Fruit fly (Drosophila melanogaster): ENCODE results near the gene CG15369.

The CG15369 gene

dm6 chrX:9243417-9243884 is 26.8 kb downstream of the CG15369 start, which contains the start of the genes mxc and Larp7 (continued):
- no peak for TF ChIP-seq ara (GFP tag; IDR thresholded peaks at IDR 0.05)
- TF ChIP-seq ham (GFP tag; IDR thresholded peaks at IDR 0.05) = no peak
- TF ChIP-seq CG11456 (GFP tag; IDR thresholded peaks at IDR 0.05) = 0 out of 3 replicates have a peak, but pooled peaks have one; percentile 44
- peak; percentile 39 for TF ChIP-seq eyg (GFP tag; optimal IDR thresholded peaks at IDR 0.05)
- TF ChIP-seq CG6813 (GFP tag; optimal IDR thresholded peaks at IDR 0.05) = no peak
- TF ChIP-seq Ptx1 (GFP tag; IDR thresholded peaks at IDR 0.05) = peak; percentile 55; the same call in 1 of the 2 replicates
- no peak for TF ChIP-seq CG12071 (GFP tag; optimal IDR thresholded peaks at IDR 0.05)
- peak; percentile 21 for TF ChIP-seq CG1647 (GFP tag; optimal IDR thresholded peaks at IDR 0.05)
- no peak for TF ChIP-seq CG4328 (GFP tag; optimal IDR thresholded peaks at IDR 0.05)
- peak; percentile 80 for TF ChIP-seq CG10267 (tag; optimal IDR thresholded peaks at IDR 0.05)
- TF ChIP-seq Xbp1 (GFP tag; optimal IDR thresholded peaks at IDR 0.05) = peak; percentile 69
- TF ChIP-seq CG18599 (GFP tag; optimal IDR thresholded peaks at IDR 0.05) = no peak
- no peak for TF ChIP-seq D (optimal IDR thresholded peaks at IDR 0.05)
- TF ChIP-seq D (GFP tag; optimal IDR thresholded peaks at IDR 0.05) = no peak
- no peak for TF ChIP-seq Ada2b (GFP tag; IDR thresholded peaks at IDR 0.05)
- TF ChIP-seq z (GFP tag; IDR thresholded peaks at IDR 0.05) = no peak
- peak; percentile 4 for TF ChIP-seq tup (GFP tag; optimal IDR thresholded peaks at IDR 0.05)
- no peak for TF ChIP-seq fru (optimal IDR thresholded peaks at IDR 0.05)
- TF ChIP-seq CG7839 (tag; optimal IDR thresholded peaks at IDR 0.05) = no peak
- peak in 1 of 2 experiments; percentile 85 for TF ChIP-seq tll (GFP tag; optimal IDR thresholded peaks at IDR 0.05)
- TF ChIP-seq Nf-YC (tag; optimal IDR thresholded peaks at IDR 0.05) = no peak
- peak; percentile 16; the same call in 1 of the 2 replicates for TF ChIP-seq stc (GFP tag; IDR thresholded peaks at IDR 0.05)
- TF ChIP-seq CG14014 (GFP tag; IDR thresholded peaks at IDR 0.05) = peak; percentile 49; the same call in 1 of the 2 replicates
- TF ChIP-seq CG2712 (tag; optimal IDR thresholded peaks at IDR 0.05) = peak; percentile 64
- peak; percentile 8 for TF ChIP-seq CG12299 (tag; optimal IDR thresholded peaks at IDR 0.05)
- peak; percentile 5 for TF ChIP-seq CG18764 (GFP tag; optimal IDR thresholded peaks at IDR 0.05)
- TF ChIP-seq pum (GFP tag; optimal IDR thresholded peaks at IDR 0.05) = peak; percentile 63
- peak; percentile 27 for TF ChIP-seq CG10209 (GFP tag; optimal IDR thresholded peaks at IDR 0.05)
- TF ChIP-seq cato (GFP tag; optimal IDR thresholded peaks at IDR 0.05; ENCODE audit: borderline replicate concordance) = peak; percentile 18
- no peak for TF ChIP-seq CG11695 (GFP tag; IDR thresholded peaks at IDR 0.05)
- peak; percentile 83 for TF ChIP-seq CG34224 (GFP tag; IDR thresholded peaks at IDR 0.05; ENCODE audit: partially characterized antibody)
- TF ChIP-seq CG5245 (GFP tag; optimal IDR thresholded peaks at IDR 0.05) = peak; percentile 8
- peak; percentile 7 for TF ChIP-seq CG8388 (GFP tag; optimal IDR thresholded peaks at IDR 0.05)
- peak; percentile 30 for TF ChIP-seq kni (GFP tag; optimal IDR thresholded peaks at IDR 0.05)
- peak; percentile 85 for TF ChIP-seq CG3847 (GFP tag; IDR thresholded peaks at IDR 0.05)
- peak; percentile 67 for TF ChIP-seq Antp (GFP tag; optimal IDR thresholded peaks at IDR 0.05)
- TF ChIP-seq CG17385 (GFP tag; optimal IDR thresholded peaks at IDR 0.05) = peak; percentile 27
- TF ChIP-seq dm (GFP tag; optimal IDR thresholded peaks at IDR 0.05) = peak; percentile 76
- TF ChIP-seq CG4854 (GFP tag; optimal IDR thresholded peaks at IDR 0.05) = no peak
- TF ChIP-seq crc (GFP tag; optimal IDR thresholded peaks at IDR 0.05) = no peak
- TF ChIP-seq fd102C (GFP tag; optimal IDR thresholded peaks at IDR 0.05) = peak; percentile 6
- TF ChIP-seq CG30403 (GFP tag; optimal IDR thresholded peaks at IDR 0.05) = peak; percentile 72
- TF ChIP-seq HLHmδ (GFP tag; optimal IDR thresholded peaks at IDR 0.05) = no peak
- peak; percentile 64 for TF ChIP-seq Rfx (GFP tag; IDR thresholded peaks at IDR 0.05)
- TF ChIP-seq klu (GFP tag; IDR thresholded peaks at IDR 0.05) = peak; percentile 45; the same call in 1 of the 2 replicates
- no peak for TF ChIP-seq Rx (GFP tag; IDR thresholded peaks at IDR 0.05)
- TF ChIP-seq NfI (GFP tag; optimal IDR thresholded peaks at IDR 0.05) = peak; percentile 60
- no peak for TF ChIP-seq CG3065 (GFP tag; optimal IDR thresholded peaks at IDR 0.05)
- no peak for TF ChIP-seq ab (GFP tag; optimal IDR thresholded peaks at IDR 0.05)
- peak; percentile 68 for TF ChIP-seq trem (tag; optimal IDR thresholded peaks at IDR 0.05)
- TF ChIP-seq CG9797 (GFP tag; optimal IDR thresholded peaks at IDR 0.05) = peak; percentile 53

All from whole organism, embryonic.